Worm (Caenorhabditis elegans) whole organism, young adult: Measurements from ENCODE around the gene srbc-17.
A peak's percentile ranks its signal among the peaks of the same experiment; 100 is the strongest.

Source experiments
- B0035.1 ChIP-seq: sonication (generic microtip); optimal IDR thresholded peaks from 2 replicates; lab custom pipeline; 2016; ENCODE audit warnings: missing genetic modification characterization, mild to moderate bottlenecking, missing compliant biosample characterization, missing genotype, missing genetic modification reagents
- D2030.7 ChIP-seq: fragments of 200-800 bp; sonication (Bioruptor generic); IDR thresholded peaks from 2 replicates; pipeline ENCODE4 v1.3.6; 2022; ENCODE audit warnings: missing genetic modification reagents, missing genetic modification characterization, missing compliant biosample characterization
- F33H1.4 ChIP-seq: fragments of 200-800 bp; sonication (Bioruptor generic); IDR thresholded peaks from 2 replicates; pipeline ENCODE4 v1.3.6; 2022; ENCODE audit warnings: missing genetic modification reagents, missing genetic modification characterization, missing compliant biosample characterization
- F37B4.10 ChIP-seq: fragments of 200-800 bp; sonication (Bioruptor generic); IDR thresholded peaks from 2 replicates; pipeline ENCODE4 v1.3.6; 2022; ENCODE audit warnings: missing genetic modification characterization, missing compliant biosample characterization
- F52B5.7 ChIP-seq: sonication (generic microtip); optimal IDR thresholded peaks from 2 replicates; lab custom pipeline; 2016; ENCODE audit warnings: mild to moderate bottlenecking, missing genetic modification characterization, missing compliant biosample characterization
- T07F8.4 ChIP-seq: sonication (generic microtip); optimal IDR thresholded peaks from 2 replicates; lab custom pipeline; 2016; ENCODE audit warnings: mild to moderate bottlenecking, missing genetic modification characterization, moderate library complexity, missing compliant biosample characterization
- ZK185.1 ChIP-seq: sonication (generic microtip); optimal IDR thresholded peaks from 2 replicates; lab custom pipeline; 2016; ENCODE audit warnings: mild to moderate bottlenecking, missing genetic modification characterization, missing compliant biosample characterization; ENCODE audit not compliant: poor library complexity, severe bottlenecking
- akir-1 ChIP-seq: fragments of 200-800 bp; sonication (Bioruptor generic); optimal IDR thresholded peaks from 2 replicates; lab custom pipeline; 2018; ENCODE audit warnings: mild to moderate bottlenecking, missing genetic modification characterization, moderate library complexity, missing compliant biosample characterization
- ceh-27 ChIP-seq: fragments of 200-800 bp; sonication (Bioruptor generic); optimal IDR thresholded peaks from 2 replicates; lab custom pipeline; 2018; ENCODE audit warnings: mild to moderate bottlenecking, missing genetic modification characterization, moderate library complexity, missing compliant biosample characterization
- ceh-58 ChIP-seq: fragments of 200-800 bp; sonication (Bioruptor generic); IDR thresholded peaks from 2 replicates; pipeline ENCODE4 v1.3.6; 2022; ENCODE audit warnings: missing genetic modification characterization, missing compliant biosample characterization
- ceh-79 ChIP-seq: sonication (generic microtip); optimal IDR thresholded peaks from 2 replicates; lab custom pipeline; 2017; ENCODE audit warnings: mild to moderate bottlenecking, missing genetic modification characterization, missing compliant biosample characterization
- egrh-3 ChIP-seq: fragments of 200-800 bp; sonication (Bioruptor generic); IDR thresholded peaks from 2 replicates; pipeline ENCODE4 v1.3.6; 2022; ENCODE audit warnings: missing genetic modification reagents, missing genetic modification characterization, missing compliant biosample characterization
- gei-17 ChIP-seq: fragments of 200-800 bp; sonication (Bioruptor generic); optimal IDR thresholded peaks from 2 replicates; lab custom pipeline; 2018; ENCODE audit warnings: mild to moderate bottlenecking, missing genetic modification characterization, missing compliant biosample characterization
- hlh-12 ChIP-seq: sonication (generic microtip); optimal IDR thresholded peaks from 2 replicates; lab custom pipeline; 2016; ENCODE audit warnings: missing genetic modification characterization, missing compliant biosample characterization
- hmg-20 ChIP-seq: fragments of 200-800 bp; sonication (Bioruptor generic); IDR thresholded peaks from 2 replicates; pipeline ENCODE4 v1.3.6; 2022; ENCODE audit warnings: missing genetic modification reagents, missing genetic modification characterization, missing compliant biosample characterization
- hrde-1 ChIP-seq: sonication (generic microtip); optimal IDR thresholded peaks from 2 replicates; lab custom pipeline; 2016; ENCODE audit warnings: missing genetic modification characterization, mild to moderate bottlenecking, missing compliant biosample characterization, moderate library complexity, missing genotype, missing genetic modification reagents, borderline replicate concordance
- let-526 ChIP-seq: fragments of 200-800 bp; sonication (Bioruptor generic); IDR thresholded peaks from 2 replicates; pipeline ENCODE4 v1.3.6; 2022; ENCODE audit warnings: missing genetic modification reagents, missing genetic modification characterization, missing compliant biosample characterization
- lin-26 ChIP-seq: fragments of 200-800 bp; sonication (Bioruptor generic); IDR thresholded peaks from 2 replicates; pipeline ENCODE4 v1.3.6; 2022; ENCODE audit warnings: missing genetic modification reagents, missing genetic modification characterization, missing compliant biosample characterization
- madf-10 ChIP-seq: sonication (generic microtip); optimal IDR thresholded peaks from 2 replicates; lab custom pipeline; 2016; ENCODE audit warnings: mild to moderate bottlenecking, missing genetic modification characterization, missing compliant biosample characterization
- madf-6 ChIP-seq: fragments of 200-800 bp; sonication (Bioruptor generic); IDR thresholded peaks from 2 replicates; pipeline ENCODE4 v1.3.6; 2022; ENCODE audit warnings: missing genetic modification reagents, missing genetic modification characterization, missing compliant biosample characterization
- nhr-27 ChIP-seq: fragments of 200-800 bp; sonication (Bioruptor generic); optimal IDR thresholded peaks from 2 replicates; lab custom pipeline; 2018; ENCODE audit warnings: mild to moderate bottlenecking, missing genetic modification characterization, moderate library complexity, missing compliant biosample characterization
- nhr-80 ChIP-seq: sonication (generic microtip); optimal IDR thresholded peaks from 2 replicates; lab custom pipeline; 2016; ENCODE audit warnings: missing genetic modification characterization, missing compliant biosample characterization
- pha-4 ChIP-seq: fragments of 150-350 bp; sonication (generic microtip); optimal IDR thresholded peaks from 2 replicates; lab custom pipeline; 2014; ENCODE audit warnings: missing biosample characterization, missing genetic modification reagents, missing genetic modification characterization
- rpc-1 ChIP-seq, 2 experiments: fragments of 150-350 bp in 1 of 2; sonication (generic microtip) in 1 of 2; optimal IDR thresholded peaks; 2 replicates each; lab custom pipeline; 2014 to 2018; ENCODE audit warnings: missing biosample characterization in 1 of 2, missing genetic modification characterization in 1 of 2, missing genetic modification reagents in 1 of 2, missing genotype in 1 of 2
- sea-2 ChIP-seq: fragments of 200-800 bp; sonication (Bioruptor generic); IDR thresholded peaks from 2 replicates; pipeline ENCODE4 v1.3.6; 2022; ENCODE audit warnings: missing genetic modification characterization, missing compliant biosample characterization
- snpc-3.4 ChIP-seq: sonication (generic microtip); optimal IDR thresholded peaks from 2 replicates; lab custom pipeline; 2017; ENCODE audit warnings: missing genetic modification characterization, mild to moderate bottlenecking, missing compliant biosample characterization, antibody characterized with exemption, moderate library complexity, missing genotype, missing genetic modification reagents
- snpc-4 ChIP-seq, 5 experiments: fragments of 150-350 bp in 1 of 5; sonication (generic microtip) in 4 of 5; optimal IDR thresholded peaks; 2 replicates each; lab custom pipeline; 2014 to 2018; ENCODE audit warnings: missing genetic modification characterization in 5 of 5, missing biosample characterization in 3 of 5, antibody characterized with exemption in 2 of 5, mild to moderate bottlenecking in 2 of 5, missing compliant biosample characterization in 2 of 5, missing genotype in 2 of 5, moderate library complexity in 2 of 5, missing genetic modification reagents in 1 of 5
- zfh-2 ChIP-seq: fragments of 200-800 bp; sonication (Bioruptor generic); conservative IDR thresholded peaks from 2 replicates; pipeline ENCODE4 v1.3.6; 2022; ENCODE audit warnings: missing genetic modification reagents, missing genetic modification characterization, missing compliant biosample characterization
- ztf-28 ChIP-seq: fragments of 200-800 bp; sonication (Bioruptor generic); IDR thresholded peaks from 2 replicates; pipeline ENCODE4 v1.3.6; 2022; ENCODE audit warnings: missing genetic modification reagents, missing genetic modification characterization, missing compliant biosample characterization

Gene srbc-17

ce11 chrV:2181738-2182137 lies 4.2 kb downstream of the srbc-17 start, which contains the start of gene srbc-16:
TSS of gene srbc-16 (plus strand) at chrV:2182038.
- TF ChIP-seq akir-1 (GFP tag; lab: Kevin White, UChicago), result no peak

ce11 chrV:2183162-2183561 lies 5.6 kb downstream of the srbc-17 start, which contains the start of gene cyp-33C2:
TSS of gene cyp-33C2 (plus strand) at chrV:2183488.
- TF ChIP-seq B0035.1 (tag; lab: Kevin White, UChicago), result no peak
- peak; percentile 51 for TF ChIP-seq nhr-80 (tag; lab: Kevin White, UChicago)
- TF ChIP-seq let-526 (GFP tag; lab: Robert Waterston, UW), result peak; percentile 28; the same call in 1 of the 2 replicates

ce11 chrV:2185486-2185885 lies 8.0 kb downstream of the srbc-17 start:
- TF ChIP-seq zfh-2 (GFP tag; lab: Robert Waterston, UW) (0 out of 2 replicates have a peak, but pooled peaks have one; percentile 44), madf-6 (GFP tag; lab: Robert Waterston, UW) (no peak), F37B4.10 (GFP tag; lab: Robert Waterston, UW) (0 out of 2 replicates have a peak, but pooled peaks have one; percentile 47)

- no peak for TF ChIP-seq egrh-3 (GFP tag; lab: Robert Waterston, UW)
- no peak for TF ChIP-seq hrde-1
- no peak for TF ChIP-seq F33H1.4
- no peak for TF ChIP-seq T07F8.4
- TF ChIP-seq, all 124 proteins: peak for 0
Measured at ce11 chrV:2187864-2188345, 10.4 kb downstream of the srbc-17 start, which contains the start of gene Y5H2B.3. TSS of gene Y5H2B.3 (plus strand) at chrV:2188295.

- peak; percentile 55; the same call in 1 of the 2 replicates for TF ChIP-seq egrh-3 (GFP tag; lab: Robert Waterston, UW)
- no peak for TF ChIP-seq akir-1 (GFP tag; lab: Kevin White, UChicago)
- TF ChIP-seq ceh-58, result no peak
- no peak for TF ChIP-seq ceh-79 (tag; lab: Kevin White, UChicago)
- 0 out of 2 replicates have a peak, but pooled peaks have one; percentile 40 for TF ChIP-seq ztf-28 (GFP tag; lab: Robert Waterston, UW)
- no peak for TF ChIP-seq gei-17
- TF ChIP-seq snpc-4 (GFP tag; optimal IDR thresholded peaks at IDR 0.05; lab: Kevin White, UChicago), result no peak
- peak in 1 of 4 experiments; percentile 29 for TF ChIP-seq snpc-4 (tag; optimal IDR thresholded peaks at IDR 0.05; lab: Kevin White, UChicago)
- TF ChIP-seq zfh-2 (GFP tag; lab: Robert Waterston, UW), result peak; percentile 94
Measured at ce11 chrV:2190383-2190782, 12.9 kb downstream of the srbc-17 start.

ce11 chrV:2191122-2191521 lies 13.6 kb downstream of the srbc-17 start, which contains the start of gene srbc-42:
TSS of gene srbc-42 (minus strand) at chrV:2191222.
- no peak for TF ChIP-seq nhr-80 (tag; lab: Kevin White, UChicago)
- TF ChIP-seq F52B5.7 (tag; lab: Kevin White, UChicago), result no peak
- no peak for TF ChIP-seq hmg-20 (GFP tag; lab: Robert Waterston, UW)
- no peak for TF ChIP-seq hrde-1
- no peak for TF ChIP-seq pha-4 (tag; lab: Kevin White, UChicago)
- TF ChIP-seq madf-6 (GFP tag; lab: Robert Waterston, UW), result no peak
- no peak for TF ChIP-seq lin-26 (GFP tag; lab: Robert Waterston, UW)
- TF ChIP-seq ztf-28 (GFP tag; lab: Robert Waterston, UW), result no peak
- no peak for TF ChIP-seq ceh-27 (GFP tag; lab: Kevin White, UChicago)
- TF ChIP-seq let-526 (GFP tag; lab: Robert Waterston, UW), result no peak
- TF ChIP-seq D2030.7 (GFP tag; lab: Robert Waterston, UW), result no peak
- TF ChIP-seq madf-10, result no peak
- no peak for TF ChIP-seq sea-2 (GFP tag; lab: Robert Waterston, UW)
- TF ChIP-seq ZK185.1 (tag; lab: Kevin White, UChicago), result no peak
- TF ChIP-seq hlh-12 (tag; lab: Kevin White, UChicago), result no peak
- no peak for TF ChIP-seq snpc-3.4 (tag; lab: Kevin White, UChicago)
- no peak for TF ChIP-seq snpc-4 (GFP tag; optimal IDR thresholded peaks at IDR 0.05; lab: Kevin White, UChicago)
- no peak for TF ChIP-seq snpc-4 (tag; optimal IDR thresholded peaks at IDR 0.05; lab: Kevin White, UChicago)
- no peak for TF ChIP-seq rpc-1 (optimal IDR thresholded peaks at IDR 0.05; lab: Kevin White, UChicago)
- no peak for TF ChIP-seq rpc-1 (tag; optimal IDR thresholded peaks at IDR 0.05; lab: Kevin White, UChicago)
- TF ChIP-seq nhr-27 (tag; lab: Kevin White, UChicago), result no peak
